Worm (Caenorhabditis elegans): ENCODE results near the gene nsun-5.

The nsun-5 gene

DNA sequence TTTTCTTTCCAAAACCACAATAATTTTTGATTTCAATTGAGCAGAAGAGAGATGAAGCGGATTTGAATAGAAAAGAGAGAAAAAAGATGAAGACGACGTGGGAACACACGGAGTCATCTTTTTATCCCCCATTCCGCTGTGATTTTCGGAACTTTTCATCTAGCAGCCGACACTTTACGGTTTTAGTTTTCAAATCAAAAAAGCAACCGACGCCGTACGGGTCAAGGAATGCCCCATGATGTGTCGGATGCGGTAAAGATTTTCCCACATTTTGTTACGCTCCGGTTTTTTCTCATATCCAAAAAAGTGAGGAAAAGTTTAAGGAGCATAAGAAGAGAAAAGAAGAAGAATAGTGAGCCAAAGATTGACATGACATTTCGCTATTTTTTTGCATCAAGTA lies 23.9 kb upstream of the nsun-5 start:
- TF ChIP-seq snpc-4 (tag; optimal IDR thresholded peaks at IDR 0.05): peak; percentile 76
- TF ChIP-seq sma-3 (GFP tag; optimal IDR thresholded peaks at IDR 0.05): no peak

DNA sequence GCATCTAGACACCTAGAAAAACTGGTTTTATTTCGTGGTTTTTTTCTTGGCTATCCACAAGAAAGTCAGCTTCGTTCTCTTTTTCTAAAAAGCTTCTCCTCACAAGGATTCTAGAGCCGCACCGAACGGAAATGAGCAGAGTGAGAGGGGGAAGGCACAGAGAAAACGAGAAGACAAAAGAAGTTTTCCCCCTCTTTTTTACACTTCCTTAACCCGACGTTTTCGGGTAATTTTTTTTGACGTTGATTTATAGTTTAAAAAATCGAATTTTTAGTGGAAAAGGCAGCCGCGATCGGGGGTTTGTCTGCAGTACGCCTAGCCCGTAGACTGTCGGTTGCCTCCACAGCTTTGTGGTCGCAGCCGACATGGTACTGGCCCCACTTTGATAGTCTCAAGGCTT lies 22.9 kb upstream of the nsun-5 start:
- TF ChIP-seq unc-55 (GFP tag; optimal IDR thresholded peaks at IDR 0.05): peak; percentile 14
- TF ChIP-seq aly-2 (tag; optimal IDR thresholded peaks at IDR 0.05): no peak

DNA sequence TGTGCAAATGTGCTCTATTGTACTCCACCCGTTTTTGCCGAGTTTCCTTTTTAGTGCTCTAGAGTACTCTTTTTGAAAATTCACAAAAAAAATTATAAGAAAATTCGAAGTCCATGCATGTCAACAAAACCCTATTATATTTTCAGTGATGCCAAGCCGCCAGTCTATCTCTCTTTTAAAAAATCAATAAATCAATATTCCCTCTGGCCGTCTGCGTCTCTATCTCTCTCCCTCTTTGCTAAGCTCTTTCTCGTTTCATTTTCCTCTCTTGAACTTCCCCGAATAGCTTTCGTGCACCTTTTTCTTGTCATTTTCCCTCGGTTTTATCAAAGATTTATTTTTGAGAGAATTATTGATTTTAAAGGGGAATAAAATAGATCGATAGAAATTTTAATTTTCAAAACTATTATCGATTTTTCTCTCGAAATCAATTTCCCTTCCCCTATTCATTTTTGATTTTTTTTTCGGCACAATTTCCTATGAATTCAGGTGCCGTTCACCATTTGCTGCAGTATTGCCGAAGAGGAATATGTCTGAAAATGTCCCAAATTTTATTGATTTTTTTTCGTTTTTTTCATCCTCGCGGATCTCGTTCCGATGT lies 16.9 kb upstream of the nsun-5 start:
- TF ChIP-seq sma-3 (GFP tag; optimal IDR thresholded peaks at IDR 0.05): no peak
- TF ChIP-seq ceh-82 (tag; optimal IDR thresholded peaks at IDR 0.05): no peak
- no peak for TF ChIP-seq mdl-1 (tag; optimal IDR thresholded peaks at IDR 0.05)
- TF ChIP-seq ztf-1 (GFP tag; conservative IDR thresholded peaks at IDR 0.05): no peak
- no peak for TF ChIP-seq sem-4 (tag; optimal IDR thresholded peaks at IDR 0.05)
- no peak for TF ChIP-seq snpc-4 (tag; optimal IDR thresholded peaks at IDR 0.05)
- no peak for TF ChIP-seq fos-1 (tag; optimal IDR thresholded peaks at IDR 0.05)
- TF ChIP-seq elt-3 (tag; optimal IDR thresholded peaks at IDR 0.05): no peak
- no peak for TF ChIP-seq mab-5 (tag; optimal IDR thresholded peaks at IDR 0.05)

DNA sequence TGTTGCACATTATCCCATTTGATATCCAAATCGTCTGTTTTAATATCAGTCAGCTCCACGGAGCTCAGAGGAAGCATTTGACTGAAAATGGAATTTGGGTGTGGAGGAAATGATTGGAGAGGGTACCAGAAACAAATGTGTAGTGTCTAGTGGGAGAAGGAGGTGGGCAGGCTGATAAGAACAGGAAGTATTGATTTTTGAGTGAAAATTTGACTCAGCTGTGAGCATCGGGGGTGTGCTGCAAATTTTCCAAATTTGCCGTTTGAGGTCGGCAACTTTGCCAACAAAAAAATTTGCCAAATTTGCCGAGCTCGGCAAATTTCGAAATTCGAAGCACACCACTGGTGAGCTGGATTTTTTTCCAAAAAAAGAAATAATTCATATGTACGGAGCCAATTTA lies 11.3 kb upstream of the nsun-5 start, which contains the start of gene Y53F4B.1:
Gene Y53F4B.1 (minus strand): TSS at position 101 of the 400 bp plus-strand sequence.
- TF ChIP-seq nhr-25 (tag; optimal IDR thresholded peaks at IDR 0.05) (no peak), mbf-1 (tag; optimal IDR thresholded peaks at IDR 0.05) (no peak), lin-11 (tag; optimal IDR thresholded peaks at IDR 0.05) (no peak), fos-1 (tag; optimal IDR thresholded peaks at IDR 0.05) (peak; percentile 26)

DNA sequence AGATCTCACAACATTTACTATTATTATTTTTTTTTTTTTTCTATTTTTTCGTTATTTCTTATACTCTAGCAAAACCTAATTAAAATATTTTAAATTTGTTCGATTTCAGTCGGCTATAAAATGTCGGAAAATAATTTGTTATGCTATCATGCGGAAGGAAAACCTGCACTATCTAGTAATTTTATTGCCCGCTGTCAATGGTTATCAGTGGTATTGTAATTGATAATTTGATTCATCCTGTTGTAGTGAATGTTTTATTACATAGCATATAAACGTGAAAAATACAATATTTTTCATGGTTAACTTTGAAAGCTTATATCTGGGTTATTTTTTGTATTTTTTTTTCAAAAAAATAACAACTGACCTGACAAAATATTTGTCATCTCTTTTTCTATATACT lies 10.1 kb upstream of the nsun-5 start:
- TF ChIP-seq R02D3.7 (tag; optimal IDR thresholded peaks at IDR 0.05): no peak
- peak; percentile 89 for TF ChIP-seq fos-1 (tag; optimal IDR thresholded peaks at IDR 0.05)

DNA sequence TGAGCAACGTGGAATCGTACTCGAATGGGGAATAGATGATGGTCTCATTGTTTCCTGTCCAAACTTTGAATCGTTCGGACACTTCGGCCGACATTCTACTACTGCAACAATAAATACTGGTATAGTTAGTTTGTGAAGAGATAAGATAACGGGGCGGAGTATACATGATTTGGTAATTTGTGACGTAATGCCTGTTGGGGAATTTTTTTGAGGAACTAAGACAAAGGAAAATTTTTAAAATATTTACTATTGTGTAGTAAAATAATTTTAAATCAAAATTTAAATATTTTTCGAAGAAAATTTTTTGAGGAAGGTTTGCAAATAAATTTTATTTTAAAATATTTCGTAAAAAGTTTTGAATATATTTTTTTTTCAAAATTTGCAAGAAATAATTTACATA lies 5.4 kb upstream of the nsun-5 start, which contains the start of gene elo-9:
Gene elo-9 (minus strand): TSS at position 101 of the 400 bp plus-strand sequence.
- TF ChIP-seq ztf-1 (GFP tag; conservative IDR thresholded peaks at IDR 0.05) (no peak), ama-1 (optimal IDR thresholded peaks at IDR 0.05) (no peak), crh-2 (tag; optimal IDR thresholded peaks at IDR 0.05) (no peak), nhr-21 (tag; optimal IDR thresholded peaks at IDR 0.05) (no peak), skn-1 (tag; optimal IDR thresholded peaks at IDR 0.05) (no peak), lin-13 (GFP tag; optimal IDR thresholded peaks at IDR 0.05) (no peak), gmeb-1 (tag; optimal IDR thresholded peaks at IDR 0.05) (no peak), nhr-77 (tag; optimal IDR thresholded peaks at IDR 0.05) (no peak), lin-39 (tag; optimal IDR thresholded peaks at IDR 0.05) (no peak), lin-11 (tag; optimal IDR thresholded peaks at IDR 0.05) (no peak), R02D3.7 (tag; optimal IDR thresholded peaks at IDR 0.05) (no peak), mab-5 (tag; optimal IDR thresholded peaks at IDR 0.05) (no peak), peb-1 (tag; optimal IDR thresholded peaks at IDR 0.05) (no peak), unc-62 (GFP tag; optimal IDR thresholded peaks at IDR 0.05) (no peak), snpc-4 (tag; optimal IDR thresholded peaks at IDR 0.05) (no peak)

DNA sequence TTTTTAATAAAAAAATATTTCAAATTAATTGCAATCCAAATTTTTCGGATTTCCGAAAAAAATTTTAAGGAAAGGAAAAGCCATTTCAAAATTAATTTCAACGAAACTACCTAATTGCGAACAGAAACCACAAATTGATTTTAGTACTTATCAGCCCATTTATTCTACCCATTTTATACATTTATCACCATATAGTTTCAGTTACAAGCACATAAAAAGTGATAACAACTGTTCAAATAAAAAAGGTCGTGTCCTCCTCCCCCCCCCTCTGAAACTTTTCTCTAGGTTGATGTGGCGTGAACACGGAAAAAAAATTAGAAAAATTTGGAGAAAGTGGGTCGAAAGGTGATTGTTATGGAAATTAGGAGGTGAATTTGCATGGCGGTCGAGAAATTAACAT lies 4.5 kb upstream of the nsun-5 start:
- TF ChIP-seq dmd-4 (tag; optimal IDR thresholded peaks at IDR 0.05) (no peak), crh-2 (tag; optimal IDR thresholded peaks at IDR 0.05) (peak; percentile 4), ztf-11 (tag; optimal IDR thresholded peaks at IDR 0.05) (no peak), lsy-2 (tag; optimal IDR thresholded peaks at IDR 0.05) (no peak), ztf-4 (tag; optimal IDR thresholded peaks at IDR 0.05) (no peak), nhr-10 (tag; optimal IDR thresholded peaks at IDR 0.05) (no peak), unc-39 (tag; optimal IDR thresholded peaks at IDR 0.05) (no peak), fos-1 (tag; optimal IDR thresholded peaks at IDR 0.05) (peak; percentile 88), nhr-23 (tag; optimal IDR thresholded peaks at IDR 0.05) (no peak), Y55F3AM.14 (GFP tag; optimal IDR thresholded peaks at IDR 0.05) (no peak), peb-1 (tag; optimal IDR thresholded peaks at IDR 0.05) (no peak), aly-2 (tag; optimal IDR thresholded peaks at IDR 0.05) (no peak), C34F6.9 (tag; optimal IDR thresholded peaks at IDR 0.05) (no peak), unc-62 (GFP tag; optimal IDR thresholded peaks at IDR 0.05) (no peak)

Measured in whole organism, L2 larva.